Fruit fly (Drosophila melanogaster): ENCODE data around the gene Nca.

DNA sequence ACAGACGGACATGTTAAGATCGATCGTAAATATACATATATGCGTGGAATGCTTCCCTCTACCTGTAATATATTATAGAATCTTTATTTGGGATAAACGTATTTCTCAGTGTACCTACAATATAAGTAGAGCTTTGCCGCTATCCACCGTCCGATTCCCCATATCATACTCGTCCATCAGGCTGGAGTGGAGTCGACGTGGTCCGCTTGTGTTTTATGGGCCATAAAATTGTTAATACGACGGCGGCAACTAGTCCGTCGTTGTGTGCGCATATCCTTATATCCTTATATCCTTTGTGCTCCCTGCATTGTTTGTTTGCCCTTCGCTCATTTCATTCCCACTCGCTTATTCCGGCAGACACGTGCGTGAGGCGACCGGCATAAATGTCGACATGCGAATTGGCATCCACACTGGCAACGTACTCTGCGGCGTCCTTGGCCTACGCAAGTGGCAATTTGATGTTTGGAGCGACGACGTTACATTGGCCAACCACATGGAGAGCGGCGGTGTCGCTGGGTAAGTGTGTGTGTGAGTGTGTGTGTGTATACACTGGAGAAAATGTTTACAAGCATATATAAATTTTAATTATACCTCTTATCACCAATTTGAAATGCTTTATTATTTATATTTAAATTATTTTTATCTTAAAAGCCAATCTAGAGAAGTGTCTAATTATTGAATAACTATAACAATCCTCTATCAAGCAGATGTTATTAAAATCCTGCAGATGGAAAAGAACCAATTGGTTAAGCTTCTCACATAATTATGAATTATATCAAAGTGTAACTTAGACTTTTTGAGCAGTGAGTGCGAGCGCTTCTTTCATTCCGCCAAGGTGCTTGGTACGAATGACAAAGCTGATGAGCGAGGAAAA lies 22.7 kb upstream of the Nca start:
- TF ChIP-seq h (optimal IDR thresholded peaks at IDR 0.05) (no peak), insv (optimal IDR thresholded peaks at IDR 0.05) (no peak), psq (optimal IDR thresholded peaks at IDR 0.05) (no peak), Myc (optimal IDR thresholded peaks at IDR 0.05) (no peak)

All from Kc167 (cell line).